Worm (Caenorhabditis elegans) whole organism, L1 larva: ENCODE data around the gene qdpr-1.

ENCODE experiments used
- F16B12.6 ChIP-seq: fragments of 150-350 bp; optimal IDR thresholded peaks from 2 replicates; lab custom pipeline; 2014; ENCODE audit warnings: missing biosample characterization, missing genetic modification characterization
- Y116A8C.19 ChIP-seq: sonication (generic microtip); optimal IDR thresholded peaks from 2 replicates; lab custom pipeline; 2016; ENCODE audit warnings: missing compliant biosample characterization, missing genetic modification characterization, borderline replicate concordance
- aly-2 ChIP-seq: fragments of 150-350 bp; optimal IDR thresholded peaks from 2 replicates; lab custom pipeline; 2014; ENCODE audit warnings: missing biosample characterization, missing genetic modification characterization
- ama-1 ChIP-seq: fragments of 150-350 bp; optimal IDR thresholded peaks from 2 replicates; lab custom pipeline; 2014
- ceh-63 ChIP-seq: fragments of 200-800 bp; sonication (Bioruptor generic); optimal IDR thresholded peaks from 2 replicates; lab custom pipeline; 2018; ENCODE audit warnings: mild to moderate bottlenecking, missing genetic modification characterization, missing compliant biosample characterization
- ceh-8 ChIP-seq: fragments of 200-800 bp; sonication (Bioruptor generic); optimal IDR thresholded peaks from 2 replicates; lab custom pipeline; 2018; ENCODE audit warnings: mild to moderate bottlenecking, missing genetic modification characterization, moderate library complexity, missing compliant biosample characterization
- ceh-82 ChIP-seq, 3 experiments: fragments of 150-350 bp in 1 of 3; sonication (generic microtip) in 2 of 3; optimal IDR thresholded peaks; 2 replicates each; lab custom pipeline; 2014 to 2017; ENCODE audit warnings: missing biosample characterization in 3 of 3, missing genetic modification characterization in 3 of 3
- ces-1 ChIP-seq: fragments of 150-350 bp; optimal IDR thresholded peaks from 2 replicates; lab custom pipeline; 2014; ENCODE audit warnings: missing biosample characterization, missing genetic modification reagents, missing genetic modification characterization
- dpl-1 ChIP-seq, 3 experiments: fragments of 150-350 bp in 2 of 3; sonication (generic microtip) in 1 of 3; optimal IDR thresholded peaks; 2 replicates each; lab custom pipeline; 2014 to 2017; ENCODE audit warnings: missing biosample characterization in 3 of 3, missing genetic modification characterization in 3 of 3, missing genetic modification reagents in 3 of 3
- dsc-1 ChIP-seq: sonication (generic microtip); optimal IDR thresholded peaks from 2 replicates; lab custom pipeline; 2016; ENCODE audit warnings: mild to moderate bottlenecking, missing genetic modification characterization, missing compliant biosample characterization
- efl-1 ChIP-seq, 4 experiments: fragments of 150-350 bp; optimal IDR thresholded peaks in 3 of 4; peaks in 1 of 4; 1 replicate in 1 of 4; 2 replicates in 3 of 4; lab custom pipeline; 2014; ENCODE audit warnings: missing biosample characterization in 2 of 4, missing genetic modification characterization in 2 of 4, missing genetic modification reagents in 2 of 4
- efl-3 ChIP-seq: fragments of 200-800 bp; sonication (Bioruptor generic); optimal IDR thresholded peaks from 2 replicates; lab custom pipeline; 2018; ENCODE audit warnings: mild to moderate bottlenecking, missing genetic modification characterization, missing compliant biosample characterization
- egl-27 ChIP-seq, 2 experiments: fragments of 150-350 bp in 1 of 2; sonication (generic microtip); optimal IDR thresholded peaks; 3 replicates each; lab custom pipeline; 2017 to 2018; ENCODE audit warnings: missing biosample characterization in 2 of 2, missing genetic modification characterization in 2 of 2, missing genetic modification reagents in 2 of 2
- elt-2 ChIP-seq: sonication (generic microtip); optimal IDR thresholded peaks from 2 replicates; lab custom pipeline; 2016; ENCODE audit warnings: missing genetic modification characterization, mild to moderate bottlenecking, inconsistent platforms, missing compliant biosample characterization, missing genetic modification reagents
- ets-5 ChIP-seq: fragments of 200-800 bp; sonication (Bioruptor generic); IDR thresholded peaks from 2 replicates; pipeline ENCODE4 v1.3.6; 2022; ENCODE audit warnings: missing genetic modification characterization, missing compliant biosample characterization
- fkh-8 ChIP-seq: sonication (generic microtip); optimal IDR thresholded peaks from 2 replicates; lab custom pipeline; 2016; ENCODE audit warnings: mild to moderate bottlenecking, missing genetic modification characterization, missing compliant biosample characterization
- grh-1 ChIP-seq: fragments of 200-800 bp; sonication (Bioruptor generic); IDR thresholded peaks from 2 replicates; pipeline ENCODE4 v1.3.6; 2022; ENCODE audit warnings: missing genetic modification reagents, missing genetic modification characterization, missing compliant biosample characterization
- hlh-4 ChIP-seq: sonication (generic microtip); optimal IDR thresholded peaks from 2 replicates; lab custom pipeline; 2016; ENCODE audit warnings: mild to moderate bottlenecking, missing genetic modification characterization, missing compliant biosample characterization
- irx-1 ChIP-seq: sonication (generic microtip); optimal IDR thresholded peaks from 2 replicates; lab custom pipeline; 2016; ENCODE audit warnings: missing genetic modification characterization, missing compliant biosample characterization
- jun-1 ChIP-seq: fragments of 150-350 bp; optimal IDR thresholded peaks from 2 replicates; lab custom pipeline; 2014; ENCODE audit warnings: missing biosample characterization, missing genetic modification reagents, missing genetic modification characterization
- lin-15B ChIP-seq: fragments of 150-350 bp; sonication (generic microtip); optimal IDR thresholded peaks from 3 replicates; lab custom pipeline; 2014; ENCODE audit warnings: missing biosample characterization, missing genetic modification characterization
- lir-3 ChIP-seq: sonication (generic microtip); optimal IDR thresholded peaks from 2 replicates; lab custom pipeline; 2016; ENCODE audit warnings: mild to moderate bottlenecking, missing genetic modification characterization, moderate library complexity, missing compliant biosample characterization; ENCODE audit not compliant: poor library complexity
- lsy-2 ChIP-seq, 2 experiments: fragments of 150-350 bp; optimal IDR thresholded peaks; 2 replicates each; lab custom pipeline; 2014; ENCODE audit warnings: missing biosample characterization in 2 of 2, missing genetic modification characterization in 2 of 2
- mab-9 ChIP-seq: fragments of 200-800 bp; sonication (Bioruptor generic); IDR thresholded peaks from 2 replicates; pipeline ENCODE4 v1.3.6; 2022; ENCODE audit warnings: missing genetic modification reagents, missing genetic modification characterization, missing compliant biosample characterization
- mdl-1 ChIP-seq, 2 experiments: fragments of 150-350 bp; optimal IDR thresholded peaks; 2 replicates each; lab custom pipeline; 2014 to 2017; ENCODE audit warnings: missing biosample characterization in 2 of 2, missing genetic modification characterization in 2 of 2, inconsistent platforms in 1 of 2
- mep-1 ChIP-seq: fragments of 150-350 bp; optimal IDR thresholded peaks from 2 replicates; lab custom pipeline; 2014; ENCODE audit warnings: missing biosample characterization, missing genetic modification characterization
- nhr-19 ChIP-seq: fragments of 200-800 bp; sonication (Bioruptor generic); conservative IDR thresholded peaks from 2 replicates; pipeline ENCODE4 v1.3.6; 2022; ENCODE audit warnings: missing genetic modification characterization, missing compliant biosample characterization
- nhr-20 ChIP-seq: sonication (generic microtip); optimal IDR thresholded peaks from 2 replicates; lab custom pipeline; 2016; ENCODE audit warnings: mild to moderate bottlenecking, missing genetic modification characterization, missing compliant biosample characterization
- nhr-28 ChIP-seq: fragments of 150-350 bp; optimal IDR thresholded peaks from 2 replicates; lab custom pipeline; 2014; ENCODE audit warnings: missing biosample characterization, missing genetic modification characterization
- nhr-71 ChIP-seq: sonication (generic microtip); optimal IDR thresholded peaks from 2 replicates; lab custom pipeline; 2016; ENCODE audit warnings: mild to moderate bottlenecking, missing genetic modification characterization, moderate library complexity, missing compliant biosample characterization
- nhr-84 ChIP-seq: sonication (generic microtip); optimal IDR thresholded peaks from 2 replicates; lab custom pipeline; 2017; ENCODE audit warnings: missing biosample characterization, missing genetic modification characterization
- nhr-85 ChIP-seq: sonication (generic microtip); peaks from one replicate; lab custom pipeline; 2016; ENCODE audit warnings: missing genetic modification characterization, inconsistent platforms, missing compliant biosample characterization
- nhr-90 ChIP-seq: sonication (generic microtip); optimal IDR thresholded peaks from 2 replicates; lab custom pipeline; 2016; ENCODE audit warnings: mild to moderate bottlenecking, missing genetic modification characterization, missing compliant biosample characterization; ENCODE audit not compliant: poor library complexity
- pax-3 ChIP-seq: fragments of 200-800 bp; sonication (Bioruptor generic); optimal IDR thresholded peaks from 2 replicates; lab custom pipeline; 2018; ENCODE audit warnings: mild to moderate bottlenecking, missing genetic modification characterization, moderate library complexity, missing compliant biosample characterization
- pqm-1 ChIP-seq: sonication (generic microtip); optimal IDR thresholded peaks from 3 replicates; lab custom pipeline; 2017; ENCODE audit warnings: missing biosample characterization, missing genetic modification characterization
- skn-1 ChIP-seq: fragments of 150-350 bp; optimal IDR thresholded peaks from 2 replicates; lab custom pipeline; 2014; ENCODE audit warnings: missing biosample characterization, missing genetic modification characterization
- snu-23 ChIP-seq: sonication (generic microtip); optimal IDR thresholded peaks from 2 replicates; lab custom pipeline; 2016; ENCODE audit warnings: missing genetic modification characterization, missing compliant biosample characterization
- swsn-7 ChIP-seq: sonication (generic microtip); optimal IDR thresholded peaks from 2 replicates; lab custom pipeline; 2016; ENCODE audit warnings: missing genetic modification characterization, missing compliant biosample characterization
- tbx-2 ChIP-seq: sonication (generic microtip); optimal IDR thresholded peaks from 2 replicates; lab custom pipeline; 2016; ENCODE audit warnings: missing genetic modification characterization, missing compliant biosample characterization
- tlp-1 ChIP-seq: fragments of 150-350 bp; optimal IDR thresholded peaks from 2 replicates; lab custom pipeline; 2014; ENCODE audit warnings: missing biosample characterization, missing genetic modification characterization
- unc-130 ChIP-seq: fragments of 150-350 bp; optimal IDR thresholded peaks from 2 replicates; lab custom pipeline; 2017; ENCODE audit warnings: missing biosample characterization, missing genetic modification characterization, inconsistent platforms
- unc-30 ChIP-seq: sonication (generic microtip); optimal IDR thresholded peaks from 2 replicates; lab custom pipeline; 2017; ENCODE audit warnings: missing biosample characterization, missing genetic modification characterization
- unc-62 ChIP-seq: fragments of 150-350 bp; optimal IDR thresholded peaks from 2 replicates; lab custom pipeline; 2014; ENCODE audit warnings: missing biosample characterization, missing genetic modification reagents, missing genetic modification characterization
- unc-86 ChIP-seq: sonication (generic microtip); optimal IDR thresholded peaks from 2 replicates; lab custom pipeline; 2016; ENCODE audit warnings: missing genetic modification characterization, missing compliant biosample characterization
- xbp-1 ChIP-seq: sonication (generic microtip); optimal IDR thresholded peaks from 2 replicates; lab custom pipeline; 2016; ENCODE audit warnings: missing genetic modification characterization, missing compliant biosample characterization
- zip-4 ChIP-seq: fragments of 200-800 bp; sonication (Bioruptor generic); optimal IDR thresholded peaks from 2 replicates; lab custom pipeline; 2018; ENCODE audit warnings: mild to moderate bottlenecking, missing genetic modification characterization, moderate library complexity, missing compliant biosample characterization
- ztf-11 ChIP-seq, 2 experiments: sonication (generic microtip); optimal IDR thresholded peaks; 2 replicates each; lab custom pipeline; 2016 to 2017; ENCODE audit warnings: missing genetic modification characterization in 2 of 2, missing biosample characterization in 1 of 2, missing compliant biosample characterization in 1 of 2

Gene qdpr-1

DNA sequence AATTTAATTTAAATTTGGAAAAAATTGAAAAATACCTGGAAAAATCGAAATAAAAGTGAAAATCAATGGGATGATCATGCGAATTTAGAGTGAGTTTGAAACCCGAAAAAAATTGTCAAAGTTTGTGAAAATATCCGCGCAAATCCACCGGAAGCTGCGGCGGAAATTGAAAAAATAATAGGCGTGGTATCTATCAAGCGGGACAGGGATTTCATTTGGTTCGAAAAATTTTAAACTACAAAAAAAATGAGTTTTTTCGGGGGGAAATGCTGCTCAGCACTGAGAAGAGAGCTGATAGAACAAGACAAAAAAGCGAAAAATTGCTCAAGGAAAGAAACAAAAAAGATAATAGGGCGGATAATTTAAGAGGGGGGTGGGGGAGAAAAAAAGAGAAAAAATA is 22.7 kb upstream of the qdpr-1 start, which contains the start of gene T03F6.9:
Gene T03F6.9 (minus strand): TSS at position 101 of the 400 bp plus-strand sequence.
- TF ChIP-seq mdl-1 (tag; optimal IDR thresholded peaks at IDR 0.05; lab: Kevin White, UChicago) = no peak
- peak; percentile 0 for TF ChIP-seq fkh-8 (tag; lab: Kevin White, UChicago)

ce11 chrIII:13376304-13376760 is 17.4 kb upstream of the qdpr-1 start, which contains the start of gene lis-1:
Gene lis-1, minus strand, starts transcription at chrIII:13376710.
- TF ChIP-seq aly-2 (tag; lab: Kevin White, UChicago) (no peak), ces-1 (peak; percentile 68), nhr-28 (no peak), nhr-71 (tag; lab: Kevin White, UChicago) (peak; percentile 11), hlh-4 (tag; lab: Kevin White, UChicago) (no peak)

ce11 chrIII:13377249-13377648 is 16.5 kb upstream of the qdpr-1 start:
- peak; percentile 4 for TF ChIP-seq F16B12.6 (tag; lab: Kevin White, UChicago)
- TF ChIP-seq aly-2 (tag; lab: Kevin White, UChicago) = no peak
- TF ChIP-seq nhr-71 (tag; lab: Kevin White, UChicago) = peak; percentile 70
- no peak for TF ChIP-seq tlp-1 (tag; lab: Kevin White, UChicago)
- TF ChIP-seq unc-30 = no peak
- TF ChIP-seq mdl-1 (tag; optimal IDR thresholded peaks at IDR 0.05; lab: Kevin White, UChicago) = peak in 1 of 2 experiments; percentile 44
- peak; percentile 32 for TF ChIP-seq dsc-1 (tag; lab: Kevin White, UChicago)
- TF ChIP-seq irx-1 = peak; percentile 13
- peak; percentile 9 for TF ChIP-seq pqm-1
- peak in 2 of 3 experiments; percentile 16 to 30 for TF ChIP-seq dpl-1 (GFP tag; optimal IDR thresholded peaks at IDR 0.05; lab: Kevin White, UChicago)
- TF ChIP-seq unc-86 (tag; lab: Kevin White, UChicago) = peak; percentile 33
- TF ChIP-seq ets-5 (GFP tag; lab: Robert Waterston, UW) = no peak
- TF ChIP-seq nhr-85 (tag; lab: Kevin White, UChicago) = peak; percentile 64
- peak; percentile 70 for TF ChIP-seq elt-2 (tag; lab: Kevin White, UChicago)
- TF ChIP-seq nhr-19 (GFP tag; lab: Robert Waterston, UW) = no peak
- no peak for TF ChIP-seq unc-62 (GFP tag; lab: Kevin White, UChicago)
- TF ChIP-seq efl-3 = no peak
- TF ChIP-seq mep-1 (tag; lab: Kevin White, UChicago) = peak; percentile 27
- TF ChIP-seq fkh-8 (tag; lab: Kevin White, UChicago) = peak; percentile 4
- TF ChIP-seq snu-23 (GFP tag; lab: Kevin White, UChicago) = peak; percentile 77
- TF ChIP-seq lir-3 (tag; lab: Kevin White, UChicago) = no peak
- TF ChIP-seq ceh-8 (GFP tag; lab: Kevin White, UChicago) = no peak
- no peak for TF ChIP-seq unc-130
- peak; percentile 66 for TF ChIP-seq skn-1 (tag; lab: Kevin White, UChicago)
- TF ChIP-seq xbp-1 (tag; lab: Kevin White, UChicago) = peak; percentile 52
- peak; percentile 33 for TF ChIP-seq tbx-2
- TF ChIP-seq nhr-20 (tag; lab: Kevin White, UChicago) = peak; percentile 39
- no peak for TF ChIP-seq grh-1 (GFP tag; lab: Robert Waterston, UW)
- TF ChIP-seq ceh-82 (tag; optimal IDR thresholded peaks at IDR 0.05; lab: Kevin White, UChicago) = peak in 1 of 3 experiments; percentile 63
- TF ChIP-seq lsy-2 (tag; optimal IDR thresholded peaks at IDR 0.05; lab: Kevin White, UChicago) = peak; percentile 38 to 63
- peak in 1 of 2 experiments; percentile 18 for TF ChIP-seq ztf-11 (tag; optimal IDR thresholded peaks at IDR 0.05; lab: Kevin White, UChicago)
- TF ChIP-seq Y116A8C.19 (tag; lab: Kevin White, UChicago) = no peak
- peak; percentile 45 for TF ChIP-seq nhr-90 (tag; lab: Kevin White, UChicago)
- TF ChIP-seq zip-4 (GFP tag; lab: Kevin White, UChicago) = no peak
- TF ChIP-seq efl-1 (optimal IDR thresholded peaks at IDR 0.05; lab: Kevin White, UChicago) = peak; percentile 20 to 47
- TF ChIP-seq efl-1 (GFP tag; optimal IDR thresholded peaks at IDR 0.05 in 1 of 2; lab: Kevin White, UChicago) = peak; percentile 21 to 93
- TF ChIP-seq ceh-63 (GFP tag; lab: Kevin White, UChicago) = no peak
- no peak for TF ChIP-seq pax-3 (tag; lab: Kevin White, UChicago)
- no peak for TF ChIP-seq lin-15B (tag; lab: Kevin White, UChicago)
- TF ChIP-seq nhr-84 (tag; lab: Kevin White, UChicago) = no peak
- TF ChIP-seq egl-27 (tag; optimal IDR thresholded peaks at IDR 0.05; lab: Kevin White, UChicago) = no peak
- no peak for TF ChIP-seq mab-9 (GFP tag; lab: Robert Waterston, UW)
- peak; percentile 55 for TF ChIP-seq swsn-7 (tag; lab: Kevin White, UChicago)
- no peak for TF ChIP-seq jun-1 (tag; lab: Kevin White, UChicago)
- TF ChIP-seq ama-1 (lab: Kevin White, UChicago) = no peak
